Fruit fly (Drosophila melanogaster) ovary, adult (tissue): ENCODE measurements around the gene Gclc.

Source experiments
- CG17801 ChIP-seq: fragments of 200-800 bp; optimal IDR thresholded peaks from 2 replicates; lab custom pipeline; 2019; ENCODE audit warnings: missing biosample characterization, mild to moderate bottlenecking, missing genetic modification characterization, moderate library complexity; ENCODE audit not compliant: partially characterized antibody

Gclc gene

dm6 chrX:8075300-8075927 lies 40.5 kb downstream of the Gclc start, which contains the start of the genes Upf2 and CG1571:
Gene Upf2, minus strand, starts transcription at chrX:8075466.
Gene CG1571, plus strand, starts transcription at chrX:8075877.
- no peak for TF ChIP-seq CG17801 (GFP tag; lab: Kevin White, UChicago)

- TF ChIP-seq CG17801 (GFP tag; lab: Kevin White, UChicago), result no peak
Observed at dm6 chrX:8063223-8063674, 52.7 kb downstream of the Gclc start.

dm6 chrX:8062180-8062480 lies 53.8 kb downstream of the Gclc start:
- TF ChIP-seq CG17801 (GFP tag; lab: Kevin White, UChicago), result no peak

- no peak for TF ChIP-seq CG17801 (GFP tag; lab: Kevin White, UChicago)
Observed at dm6 chrX:8061392-8062179, 54.4 kb downstream of the Gclc start, which contains the start of gene mys. Gene mys, plus strand, starts transcription at chrX:8061645.

dm6 chrX:8060921-8061270 lies 55.1 kb downstream of the Gclc start:
- peak; percentile 35 for TF ChIP-seq CG17801 (GFP tag; lab: Kevin White, UChicago)

- TF ChIP-seq CG17801 (GFP tag; lab: Kevin White, UChicago), result peak; percentile 70
Observed at dm6 chrX:8060148-8060920, 55.6 kb downstream of the Gclc start.

dm6 chrX:8059629-8060028 lies 56.3 kb downstream of the Gclc start:
- no peak for TF ChIP-seq CG17801 (GFP tag; lab: Kevin White, UChicago)

- no peak for TF ChIP-seq CG17801 (GFP tag; lab: Kevin White, UChicago)
Observed at dm6 chrX:8058446-8058900, 57.5 kb downstream of the Gclc start.

dm6 chrX:8057837-8058445 lies 58.0 kb downstream of the Gclc start:
- no peak for TF ChIP-seq CG17801 (GFP tag; lab: Kevin White, UChicago)

dm6 chrX:8057299-8057730 lies 58.6 kb downstream of the Gclc start:
- peak; percentile 42 for TF ChIP-seq CG17801 (GFP tag; lab: Kevin White, UChicago)

- TF ChIP-seq CG17801 (GFP tag; lab: Kevin White, UChicago), result no peak
Observed at dm6 chrX:8056597-8057228, 59.2 kb downstream of the Gclc start.

- no peak for TF ChIP-seq CG17801 (GFP tag; lab: Kevin White, UChicago)
Observed at dm6 chrX:8056084-8056483, 59.9 kb downstream of the Gclc start.
